Worm (Caenorhabditis elegans): Measurements from ENCODE around the gene R07E5.5.
A peak's percentile ranks its signal among the peaks of the same experiment; 100 is the strongest.
"Not testable (repeated sequence)": the region's sequence is repeated elsewhere in the genome, so short reads cannot be mapped to it uniquely, and the experiment has no call there.

The R07E5.5 gene

DNA sequence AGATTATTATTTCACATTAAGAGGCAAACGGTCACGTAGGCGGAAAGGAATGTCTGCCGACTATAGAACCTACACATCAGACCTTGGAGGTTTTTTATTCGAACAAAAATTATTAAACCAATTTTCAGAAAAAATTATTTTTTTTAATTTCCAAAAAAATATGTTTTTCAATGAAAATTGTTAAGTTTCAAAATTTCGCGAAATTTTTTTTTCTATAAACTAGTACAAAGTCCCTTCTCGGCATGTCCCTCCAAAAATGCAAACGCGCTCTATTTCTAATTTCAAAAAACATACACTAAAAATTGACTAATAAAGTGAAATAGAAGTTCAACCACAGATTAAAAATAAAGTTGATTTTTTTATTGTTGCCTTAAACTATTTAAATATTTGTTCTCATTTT lies 32.2 kb upstream of the R07E5.5 start, which contains the start of gene ckb-1:
TSS of gene ckb-1 (plus strand) at position 301 of the 400 bp plus-strand sequence.
- TF ChIP-seq ztf-3 (GFP tag; optimal IDR thresholded peaks at IDR 0.05) (no peak), B0035.1 (tag; optimal IDR thresholded peaks at IDR 0.05) (no peak), nhr-179 (tag; optimal IDR thresholded peaks at IDR 0.05) (no peak), C06A6.2 (GFP tag; conservative IDR thresholded peaks at IDR 0.05) (no peak), ZK185.1 (tag; optimal IDR thresholded peaks at IDR 0.05; ENCODE audit: poor library complexity, severe bottlenecking) (no peak), F33H1.4 (GFP tag; IDR thresholded peaks at IDR 0.05) (no peak), snpc-4 (GFP tag; optimal IDR thresholded peaks at IDR 0.05) (no peak), snpc-4 (tag; optimal IDR thresholded peaks at IDR 0.05) (no peak), mxl-1 (tag; optimal IDR thresholded peaks at IDR 0.05) (no peak), nhr-90 (tag; optimal IDR thresholded peaks at IDR 0.05) (no peak), ceh-27 (GFP tag; optimal IDR thresholded peaks at IDR 0.05) (no peak), egl-18 (GFP tag; IDR thresholded peaks at IDR 0.05) (no peak), mel-28 (tag; optimal IDR thresholded peaks at IDR 0.05; ENCODE audit: borderline replicate concordance) (no peak), xnd-1 (tag; optimal IDR thresholded peaks at IDR 0.05) (no peak), let-607 (tag; optimal IDR thresholded peaks at IDR 0.05) (no peak), ekl-4 (GFP tag; IDR thresholded peaks at IDR 0.05) (no peak), hlh-12 (tag; optimal IDR thresholded peaks at IDR 0.05) (no peak), tbp1 (GFP tag; optimal IDR thresholded peaks at IDR 0.05) (no peak), chd-7 (tag; optimal IDR thresholded peaks at IDR 0.05) (no peak)

DNA sequence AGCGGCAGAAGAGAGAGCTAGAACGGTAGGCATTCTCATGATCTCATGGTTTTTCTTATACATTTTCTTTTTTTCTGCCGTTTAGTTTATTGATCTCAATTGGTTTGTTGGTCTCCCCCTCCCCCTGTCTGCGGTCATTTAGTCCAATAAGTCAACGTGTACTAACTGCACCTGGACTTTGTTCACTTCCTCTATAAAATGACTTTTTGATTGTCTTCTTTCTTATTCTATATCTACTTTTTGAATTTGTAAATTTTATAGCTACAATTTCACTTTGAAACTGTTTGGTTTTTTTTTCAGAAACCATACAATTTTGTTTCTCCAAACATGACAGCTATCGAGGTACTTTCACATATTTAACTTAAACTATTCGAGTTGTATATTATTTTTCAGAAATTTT lies 29.6 kb upstream of the R07E5.5 start, which contains the start of gene ckb-2:
TSS of gene ckb-2 (plus strand) at position 301 of the 400 bp plus-strand sequence.
- TF ChIP-seq zim-3 (tag; optimal IDR thresholded peaks at IDR 0.05) (no peak), Y53G8AR.9 (GFP tag; conservative IDR thresholded peaks at IDR 0.05) (no peak), ztf-6 (GFP tag; IDR thresholded peaks at IDR 0.05) (no peak), ceh-27 (GFP tag; optimal IDR thresholded peaks at IDR 0.05) (no peak), mcd-1 (GFP tag; IDR thresholded peaks at IDR 0.05) (no peak), lin-26 (GFP tag; IDR thresholded peaks at IDR 0.05) (no peak), bed-2 (GFP tag; IDR thresholded peaks at IDR 0.05) (no peak), mes-4 (tag; optimal IDR thresholded peaks at IDR 0.05) (no peak), unc-62 (GFP tag; optimal IDR thresholded peaks at IDR 0.05) (no peak), F52B5.7 (tag; optimal IDR thresholded peaks at IDR 0.05) (no peak), nfyb-1 (GFP tag; IDR thresholded peaks at IDR 0.05) (no peak)

DNA sequence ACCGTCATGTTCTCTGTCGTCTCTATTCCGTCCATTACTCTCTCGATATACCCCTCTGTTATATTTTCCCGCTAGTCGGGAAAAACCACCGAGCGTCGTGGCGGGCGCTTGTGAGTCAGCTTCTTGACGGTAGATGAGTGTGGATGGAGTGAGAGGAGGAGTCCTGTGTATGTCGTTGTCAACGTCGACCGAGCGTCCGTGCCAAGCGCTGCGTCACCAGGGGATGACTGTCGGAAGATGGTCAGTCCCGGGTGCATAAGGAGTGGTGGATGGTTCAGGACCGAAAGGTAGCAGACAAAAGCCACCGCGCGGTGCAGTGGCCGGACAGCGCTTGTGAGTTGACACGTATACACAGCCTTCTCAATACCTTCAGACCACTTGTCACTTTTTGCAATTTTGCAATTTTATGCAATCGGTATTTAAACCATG lies 27.8 kb upstream of the R07E5.5 start:
- TF ChIP-seq madf-6 (GFP tag; IDR thresholded peaks at IDR 0.05) (peak; percentile 72; the same call in 1 of the 2 replicates), ztf-28 (GFP tag; IDR thresholded peaks at IDR 0.05) (0 out of 2 replicates have a peak, but pooled peaks have one; percentile 40), rpc-1 (optimal IDR thresholded peaks at IDR 0.05) (peak; percentile 69), rpc-1 (tag; optimal IDR thresholded peaks at IDR 0.05) (peak; percentile 66), mcd-1 (GFP tag; IDR thresholded peaks at IDR 0.05) (peak; percentile 80), rcor-1 (GFP tag; IDR thresholded peaks at IDR 0.05) (peak; percentile 85), snpc-4 (tag; optimal IDR thresholded peaks at IDR 0.05) (peak in 2 of 4 experiments; percentile 44 to 65), F22D6.2 (tag; optimal IDR thresholded peaks at IDR 0.05) (peak; percentile 1), Y56A3A.18 (GFP tag; IDR thresholded peaks at IDR 0.05) (peak; percentile 62; the same call in 1 of the 2 replicates), ceh-91 (GFP tag; IDR thresholded peaks at IDR 0.05) (0 out of 2 replicates have a peak, but pooled peaks have one; percentile 39), madf-8 (GFP tag; conservative IDR thresholded peaks at IDR 0.05) (peak; percentile 29; the same call in 1 of the 2 replicates), cebp-2 (GFP tag; IDR thresholded peaks at IDR 0.05) (0 out of 2 replicates have a peak, but pooled peaks have one; percentile 7), B0261.1 (tag; optimal IDR thresholded peaks at IDR 0.05) (peak; percentile 71), nfyb-1 (GFP tag; IDR thresholded peaks at IDR 0.05) (peak; percentile 84), ztf-18 (tag; optimal IDR thresholded peaks at IDR 0.05) (peak; percentile 65), somi-1 (GFP tag; optimal IDR thresholded peaks at IDR 0.05) (peak; percentile 45), F33H1.4 (GFP tag; IDR thresholded peaks at IDR 0.05) (peak; percentile 45; the same call in 1 of the 2 replicates), C17E4.6 (GFP tag; IDR thresholded peaks at IDR 0.05) (peak; percentile 67; the same call in 1 of the 2 replicates), him-1 (tag; optimal IDR thresholded peaks at IDR 0.05) (peak; percentile 6), ceh-40 (GFP tag; IDR thresholded peaks at IDR 0.05) (peak; percentile 51; the same call in 1 of the 2 replicates), ztf-25 (GFP tag; IDR thresholded peaks at IDR 0.05) (peak; percentile 48; the same call in 1 of the 2 replicates), madf-3 (GFP tag; IDR thresholded peaks at IDR 0.05) (0 out of 2 replicates have a peak, but pooled peaks have one; percentile 42)
- not testable (repeated sequence) for TF ChIP-seq snpc-4 (GFP tag; optimal IDR thresholded peaks at IDR 0.05)
